Fruit fly (Drosophila melanogaster) whole organism, embryonic: ENCODE measurements around the gene CG10301.

Experiments
- ATbp ChIP-seq: fragments of 200-800 bp; sonication (Bioruptor generic); optimal IDR thresholded peaks from 2 replicates; lab custom pipeline; 2017; ENCODE audit warnings: missing biosample characterization, mild to moderate bottlenecking, missing genetic modification characterization, missing genetic modification reagents
- Adf1 ChIP-seq: fragments of 200-800 bp; sonication (Bioruptor generic); IDR thresholded peaks from 2 replicates; pipeline ENCODE4 v1.3.6; 2022; ENCODE audit warnings: missing biosample characterization, missing genetic modification characterization
- Bgb ChIP-seq: fragments of 200-800 bp; sonication (Bioruptor generic); IDR thresholded peaks from 2 replicates; pipeline ENCODE4 v1.3.6; 2022; ENCODE audit warnings: missing biosample characterization, missing genetic modification characterization; ENCODE audit not compliant: partially characterized antibody
- CG11085 ChIP-seq: fragments of 200-800 bp; sonication (Bioruptor generic); IDR thresholded peaks from 2 replicates; pipeline ENCODE4 v1.3.6; 2022; ENCODE audit warnings: missing biosample characterization, missing genetic modification characterization
- CG11398 ChIP-seq: fragments of 200-800 bp; sonication (Bioruptor generic); optimal IDR thresholded peaks from 2 replicates; lab custom pipeline; 2016; ENCODE audit warnings: missing biosample characterization, missing genetic modification characterization
- CG11723 ChIP-seq: fragments of 200-800 bp; sonication (Bioruptor generic); optimal IDR thresholded peaks from 2 replicates; lab custom pipeline; 2017; ENCODE audit warnings: missing biosample characterization, mild to moderate bottlenecking, missing genetic modification characterization
- CG15514 ChIP-seq: fragments of 200-800 bp; sonication (Bioruptor generic); optimal IDR thresholded peaks from 3 replicates; lab custom pipeline; 2017; ENCODE audit warnings: missing biosample characterization, missing genetic modification characterization, mild to moderate bottlenecking, moderate library complexity, missing genetic modification reagents
- CG1602 ChIP-seq: fragments of 200-800 bp; sonication (Bioruptor generic); optimal IDR thresholded peaks from 3 replicates; lab custom pipeline; 2016; ENCODE audit warnings: missing biosample characterization, missing genetic modification characterization
- CG1603 ChIP-seq: fragments of 200-800 bp; sonication (Bioruptor generic); optimal IDR thresholded peaks from 2 replicates; lab custom pipeline; 2019; ENCODE audit warnings: missing biosample characterization, mild to moderate bottlenecking, missing genetic modification characterization, moderate library complexity
- CG17385 ChIP-seq: fragments of 200-800 bp; sonication (Bioruptor generic); optimal IDR thresholded peaks from 3 replicates; lab custom pipeline; 2018; ENCODE audit warnings: missing biosample characterization, mild to moderate bottlenecking, missing genetic modification characterization
- CG31388 ChIP-seq: fragments of 200-800 bp; sonication (Bioruptor generic); optimal IDR thresholded peaks from 2 replicates; lab custom pipeline; 2016; ENCODE audit warnings: missing biosample characterization, missing genetic modification characterization
- CG32532 ChIP-seq: fragments of 200-800 bp; sonication (Bioruptor generic); IDR thresholded peaks from 2 replicates; pipeline ENCODE4 v1.3.6; 2022; ENCODE audit warnings: missing biosample characterization, missing genetic modification characterization
- CG32772 ChIP-seq: fragments of 200-800 bp; sonication (Bioruptor generic); IDR thresholded peaks from 2 replicates; pipeline ENCODE4 v1.3.6; 2022; ENCODE audit warnings: missing biosample characterization, missing genetic modification characterization
- CG5245 ChIP-seq: fragments of 200-800 bp; sonication (Bioruptor generic); optimal IDR thresholded peaks from 3 replicates; lab custom pipeline; 2016; ENCODE audit warnings: missing biosample characterization, missing genetic modification characterization
- CG6654 ChIP-seq: fragments of 200-800 bp; sonication (Bioruptor generic); optimal IDR thresholded peaks from 2 replicates; lab custom pipeline; 2017; ENCODE audit warnings: missing biosample characterization, mild to moderate bottlenecking, missing genetic modification characterization
- CG6689 ChIP-seq: fragments of 200-800 bp; sonication (Bioruptor generic); IDR thresholded peaks from 2 replicates; pipeline ENCODE4 v1.3.6; 2022; ENCODE audit warnings: missing biosample characterization, missing genetic modification characterization
- CG7786 ChIP-seq: fragments of 200-800 bp; sonication (Bioruptor generic); optimal IDR thresholded peaks from 2 replicates; lab custom pipeline; 2016; ENCODE audit warnings: missing biosample characterization, missing genetic modification characterization
- CG8478 ChIP-seq: fragments of >200 bp; optimal IDR thresholded peaks from 2 replicates; lab custom pipeline; 2018
- CG8944 ChIP-seq: fragments of 200-800 bp; sonication (Bioruptor generic); optimal IDR thresholded peaks from 3 replicates; lab custom pipeline; 2016; ENCODE audit warnings: missing biosample characterization, missing genetic modification characterization
- CG9609 ChIP-seq: fragments of 200-800 bp; sonication (Bioruptor generic); optimal IDR thresholded peaks from 3 replicates; lab custom pipeline; 2016; ENCODE audit warnings: missing biosample characterization, missing genetic modification characterization
- CHES-1-like ChIP-seq: fragments of 200-800 bp; sonication (Bioruptor generic); optimal IDR thresholded peaks from 2 replicates; lab custom pipeline; 2016; ENCODE audit warnings: missing biosample characterization, missing genetic modification characterization
- Deaf1 ChIP-seq: fragments of 200-800 bp; optimal IDR thresholded peaks from 3 replicates; lab custom pipeline; 2019; ENCODE audit warnings: missing biosample characterization, mild to moderate bottlenecking, missing genetic modification characterization, moderate library complexity
- Dip3 ChIP-seq: fragments of 200-800 bp; sonication (Bioruptor generic); optimal IDR thresholded peaks from 3 replicates; lab custom pipeline; 2016; ENCODE audit warnings: missing biosample characterization, missing genetic modification characterization
- Doc2 ChIP-seq: fragments of 200-800 bp; sonication (Bioruptor generic); IDR thresholded peaks from 2 replicates; pipeline ENCODE4 v1.3.6; 2022; ENCODE audit warnings: missing biosample characterization, missing genetic modification characterization
- Dref ChIP-seq: fragments of 200-800 bp; sonication (Bioruptor generic); IDR thresholded peaks from 2 replicates; pipeline ENCODE4 v1.3.6; 2022; ENCODE audit warnings: missing biosample characterization, missing genetic modification characterization
- Hr39 ChIP-seq: fragments of >200 bp; optimal IDR thresholded peaks from 2 replicates; lab custom pipeline; 2017
- Ptx1 ChIP-seq: fragments of 200-800 bp; sonication (Bioruptor generic); IDR thresholded peaks from 2 replicates; pipeline ENCODE4 v1.3.6; 2022; ENCODE audit warnings: missing biosample characterization, missing genetic modification characterization
- Side ChIP-seq: fragments of 200-800 bp; sonication (Bioruptor generic); optimal IDR thresholded peaks from 2 replicates; lab custom pipeline; 2016; ENCODE audit warnings: missing biosample characterization, missing genetic modification characterization
- Usf ChIP-seq: fragments of 200-800 bp; sonication (Bioruptor generic); optimal IDR thresholded peaks from 2 replicates; lab custom pipeline; 2017; ENCODE audit warnings: missing genotype, missing biosample characterization, missing genetic modification characterization
- Xbp1 ChIP-seq: fragments of 200-800 bp; sonication (Bioruptor generic); optimal IDR thresholded peaks from 3 replicates; lab custom pipeline; 2016; ENCODE audit warnings: missing biosample characterization, mild to moderate bottlenecking, missing genetic modification characterization
- ash1 ChIP-seq: fragments of 200-800 bp; sonication (Bioruptor generic); optimal IDR thresholded peaks from 2 replicates; lab custom pipeline; 2018; ENCODE audit warnings: missing biosample characterization, mild to moderate bottlenecking, missing genetic modification characterization
- bsh ChIP-seq, 2 experiments: fragments of 200-800 bp; sonication (Bioruptor generic); optimal IDR thresholded peaks; 2 replicates each; lab custom pipeline; 2017 to 2018; ENCODE audit warnings: mild to moderate bottlenecking in 2 of 2, missing biosample characterization in 2 of 2, missing genetic modification characterization in 2 of 2, moderate library complexity in 1 of 2
- cad ChIP-seq: fragments of >200 bp; optimal IDR thresholded peaks from 2 replicates; lab custom pipeline; 2017; ENCODE audit warnings: missing biosample characterization, missing genetic modification characterization
- cas ChIP-seq: fragments of 200-800 bp; sonication (Bioruptor generic); IDR thresholded peaks from 2 replicates; pipeline ENCODE4 v1.3.6; 2022; ENCODE audit warnings: missing biosample characterization, missing genetic modification characterization
- corto ChIP-seq: fragments of 200-800 bp; sonication (Bioruptor generic); optimal IDR thresholded peaks from 2 replicates; lab custom pipeline; 2016; ENCODE audit warnings: missing biosample characterization, mild to moderate bottlenecking, missing genetic modification characterization, moderate library complexity
- crol ChIP-seq: fragments of 200-800 bp; sonication (Bioruptor generic); IDR thresholded peaks from 2 replicates; pipeline ENCODE4 v1.3.6; 2022; ENCODE audit warnings: missing biosample characterization, missing genetic modification characterization
- cwo ChIP-seq: fragments of 200-800 bp; sonication (Bioruptor generic); optimal IDR thresholded peaks from 3 replicates; lab custom pipeline; 2017; ENCODE audit warnings: missing biosample characterization, missing genetic modification characterization, mild to moderate bottlenecking, moderate library complexity, missing genetic modification reagents
- eyg ChIP-seq: fragments of 200-800 bp; sonication (Bioruptor generic); optimal IDR thresholded peaks from 3 replicates; lab custom pipeline; 2016; ENCODE audit warnings: missing biosample characterization, missing genetic modification characterization
- grn ChIP-seq: fragments of 200-800 bp; sonication (Bioruptor generic); optimal IDR thresholded peaks from 3 replicates; lab custom pipeline; 2017; ENCODE audit warnings: missing biosample characterization, missing genetic modification characterization
- ind ChIP-seq: fragments of 200-800 bp; sonication (Bioruptor generic); optimal IDR thresholded peaks from 3 replicates; lab custom pipeline; 2016; ENCODE audit warnings: missing biosample characterization, missing genetic modification characterization
- jigr1 ChIP-seq: fragments of 200-800 bp; sonication (Bioruptor generic); IDR thresholded peaks from 3 replicates; pipeline ENCODE4 v1.3.6; 2022; ENCODE audit warnings: missing biosample characterization, missing genetic modification characterization
- lab ChIP-seq: fragments of 200-800 bp; sonication (Bioruptor generic); optimal IDR thresholded peaks from 3 replicates; lab custom pipeline; 2017; ENCODE audit warnings: missing biosample characterization, missing genetic modification characterization, mild to moderate bottlenecking, moderate library complexity, missing genetic modification reagents
- lbe ChIP-seq: fragments of 200-800 bp; sonication (Bioruptor generic); optimal IDR thresholded peaks from 2 replicates; lab custom pipeline; 2016; ENCODE audit warnings: missing biosample characterization, mild to moderate bottlenecking, missing genetic modification characterization
- lola ChIP-seq, 3 experiments: fragments of >200 bp in 2 of 3; fragments of 200-800 bp in 1 of 3; sonication (Bioruptor generic) in 1 of 3; optimal IDR thresholded peaks; 2 replicates each; lab custom pipeline; 2017 to 2019; ENCODE audit warnings: missing biosample characterization in 3 of 3, missing genetic modification characterization in 3 of 3, mild to moderate bottlenecking in 1 of 3, moderate library complexity in 1 of 3
- nerfin-2 ChIP-seq: fragments of 200-800 bp; sonication (Bioruptor generic); IDR thresholded peaks from 2 replicates; pipeline ENCODE4 v1.3.6; 2022; ENCODE audit warnings: missing biosample characterization, missing genetic modification characterization; ENCODE audit not compliant: partially characterized antibody
- sens ChIP-seq: fragments of 200-800 bp; sonication (Bioruptor generic); peaks from one replicate; lab custom pipeline; 2016; ENCODE audit warnings: missing biosample characterization, missing genetic modification characterization
- seq ChIP-seq: fragments of 200-800 bp; sonication (Bioruptor generic); IDR thresholded peaks from 2 replicates; pipeline ENCODE4 v1.3.6; 2022; ENCODE audit warnings: missing biosample characterization, missing genetic modification characterization
- sim ChIP-seq: fragments of 200-800 bp; sonication (Bioruptor generic); IDR thresholded peaks from 2 replicates; pipeline ENCODE4 v1.3.6; 2022; ENCODE audit warnings: missing biosample characterization, missing genetic modification characterization
- sob ChIP-seq: fragments of 200-800 bp; sonication (Bioruptor generic); IDR thresholded peaks from 2 replicates; pipeline ENCODE4 v1.3.6; 2022; ENCODE audit warnings: missing biosample characterization, missing genetic modification characterization
- trem ChIP-seq: fragments of 200-800 bp; optimal IDR thresholded peaks from 3 replicates; lab custom pipeline; 2019; ENCODE audit warnings: missing biosample characterization, mild to moderate bottlenecking, missing genetic modification characterization, moderate library complexity
- ttk ChIP-seq: fragments of 200-800 bp; sonication (Bioruptor generic); IDR thresholded peaks from 2 replicates; pipeline ENCODE4 v2.1.2; 2022; ENCODE audit warnings: missing biosample characterization, missing genetic modification characterization
- wek ChIP-seq: fragments of 200-800 bp; sonication (Bioruptor generic); optimal IDR thresholded peaks from 3 replicates; lab custom pipeline; 2018; ENCODE audit warnings: missing biosample characterization, mild to moderate bottlenecking, missing genetic modification characterization, moderate library complexity
- z ChIP-seq: fragments of 200-800 bp; sonication (Bioruptor generic); IDR thresholded peaks from 3 replicates; pipeline ENCODE4 v1.3.6; 2022; ENCODE audit warnings: missing biosample characterization, missing genetic modification characterization

The CG10301 gene

DNA sequence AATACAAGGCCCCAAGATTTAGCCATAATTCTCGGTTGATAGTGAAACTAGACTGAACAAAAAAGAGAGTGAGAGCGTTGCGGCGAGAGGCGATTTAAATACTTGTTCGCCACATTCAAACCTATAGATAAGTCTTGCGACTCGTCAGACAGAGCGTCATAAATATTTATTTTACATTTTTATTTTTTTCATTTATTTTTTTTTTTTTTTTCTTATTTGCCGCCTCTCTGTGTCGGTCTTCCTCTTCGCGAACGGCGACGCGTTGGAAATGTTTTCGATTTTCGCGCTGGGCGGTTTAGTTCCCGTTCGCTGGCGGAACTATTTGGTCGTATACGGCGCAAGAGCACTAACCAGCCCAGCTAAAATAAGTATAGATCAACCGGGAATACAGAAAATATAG lies 18.1 kb downstream of the CG10301 start (continued):
- TF ChIP-seq wek (no peak), Ptx1 (GFP tag; lab: Robert Waterston, UW) (no peak), grn (GFP tag; lab: Kevin White, UChicago) (no peak), Usf (GFP tag; lab: Kevin White, UChicago) (no peak), Side (GFP tag; lab: Kevin White, UChicago) (no peak), CG17385 (GFP tag; lab: Kevin White, UChicago) (peak; percentile 45), sob (GFP tag; lab: Robert Waterston, UW) (0 out of 2 replicates have a peak, but pooled peaks have one; percentile 6), ind (GFP tag; lab: Kevin White, UChicago) (no peak), CG5245 (no peak), CG6654 (no peak), eyg (GFP tag; lab: Kevin White, UChicago) (no peak), CG11398 (no peak), CG15514 (GFP tag; lab: Kevin White, UChicago) (peak; percentile 28), sens (GFP tag; lab: Kevin White, UChicago) (peak; percentile 41), CG6689 (no peak), seq (GFP tag; lab: Robert Waterston, UW) (no peak), CG32532 (GFP tag; lab: Robert Waterston, UW) (0 out of 2 replicates have a peak, but pooled peaks have one; percentile 18), ttk (GFP tag; lab: Robert Waterston, UW) (no peak), CG8944 (no peak), Xbp1 (GFP tag; lab: Kevin White, UChicago) (no peak), trem (no peak), jigr1 (GFP tag; lab: Robert Waterston, UW) (no peak), lola (GFP tag; optimal IDR thresholded peaks at IDR 0.05; lab: Kevin White, UChicago) (no peak), Dref (GFP tag; lab: Robert Waterston, UW) (no peak), nerfin-2 (GFP tag; lab: Robert Waterston, UW) (0 out of 2 replicates have a peak, but pooled peaks have one; percentile 9), Hr39 (no peak), CG32772 (GFP tag; lab: Robert Waterston, UW) (no peak), bsh (GFP tag; optimal IDR thresholded peaks at IDR 0.05; lab: Kevin White, UChicago) (peak in 1 of 2 experiments; percentile 57), cwo (GFP tag; lab: Kevin White, UChicago) (no peak), Dip3 (no peak), cas (GFP tag; lab: Robert Waterston, UW) (no peak), CG1603 (tag; lab: Kevin White, UChicago) (no peak), CG9609 (GFP tag; lab: Kevin White, UChicago) (no peak), ash1 (no peak), corto (GFP tag; lab: Kevin White, UChicago) (no peak), CHES-1-like (GFP tag; lab: Kevin White, UChicago) (no peak), CG11085 (no peak), lbe (no peak), Doc2 (GFP tag; lab: Robert Waterston, UW) (no peak), Adf1 (GFP tag; lab: Robert Waterston, UW) (0 out of 2 replicates have a peak, but pooled peaks have one; percentile 19), Deaf1 (no peak), CG1602 (no peak), z (GFP tag; lab: Robert Waterston, UW) (no peak), CG8478 (lab: Kevin White, UChicago) (no peak), ATbp (no peak), CG11723 (no peak), Bgb (GFP tag; lab: Robert Waterston, UW) (no peak), sim (GFP tag; lab: Robert Waterston, UW) (no peak), crol (GFP tag; lab: Robert Waterston, UW) (no peak), cad (GFP tag; lab: Kevin White, UChicago) (no peak), CG31388 (GFP tag; lab: Kevin White, UChicago) (no peak), CG7786 (GFP tag; lab: Kevin White, UChicago) (no peak), lab (GFP tag; lab: Kevin White, UChicago) (peak; percentile 29)
